Worm (Caenorhabditis elegans): Measurements from ENCODE around the gene twk-18.

DNA sequence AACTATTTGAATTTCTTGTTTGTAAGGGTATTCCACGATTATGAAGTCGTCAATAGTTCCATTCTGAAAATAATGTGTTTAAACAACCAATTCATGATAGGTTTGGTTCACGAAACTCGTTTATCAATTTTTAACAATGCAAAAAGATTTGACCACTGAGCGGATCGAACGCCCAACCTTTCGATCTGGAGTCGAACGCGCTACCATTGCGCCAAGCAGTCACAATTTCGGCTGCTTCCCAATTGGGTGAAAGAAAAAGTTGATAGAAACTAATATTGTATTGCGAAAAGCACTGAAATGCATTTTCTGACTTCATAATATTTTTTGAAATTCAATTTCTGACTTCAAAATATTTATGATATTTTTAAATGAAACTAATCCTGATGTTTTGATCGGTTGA lies 42.9 kb upstream of the twk-18 start:
- no peak for TF ChIP-seq egl-44 (GFP tag; IDR thresholded peaks at IDR 0.05)
- no peak for TF ChIP-seq K12H6.12 (tag; optimal IDR thresholded peaks at IDR 0.05)
- no peak for TF ChIP-seq cebp-1 (GFP tag; IDR thresholded peaks at IDR 0.05)
- TF ChIP-seq cebp-1 (tag; optimal IDR thresholded peaks at IDR 0.05), result no peak
- no peak for TF ChIP-seq pha-4 (tag; optimal IDR thresholded peaks at IDR 0.05)
- no peak for TF ChIP-seq lin-54 (GFP tag; optimal IDR thresholded peaks at IDR 0.05)
- TF ChIP-seq B0035.1 (tag; optimal IDR thresholded peaks at IDR 0.05), result no peak
- no peak for TF ChIP-seq dpl-1 (GFP tag; optimal IDR thresholded peaks at IDR 0.05)
- TF ChIP-seq aptf-3 (GFP tag; IDR thresholded peaks at IDR 0.05), result no peak
- no peak for TF ChIP-seq ceh-91 (GFP tag; IDR thresholded peaks at IDR 0.05)
- TF ChIP-seq F57C9.4 (tag; optimal IDR thresholded peaks at IDR 0.05), result no peak
- TF ChIP-seq Y53G8AR.9 (GFP tag; conservative IDR thresholded peaks at IDR 0.05), result no peak
- TF ChIP-seq let-526 (GFP tag; IDR thresholded peaks at IDR 0.05), result no peak

Data from whole organism, young adult.